Worm (Caenorhabditis elegans): ENCODE data around the gene T07F12.2.

The T07F12.2 gene

ce11 chrX:4929657-4930056 is 39.6 kb downstream of the T07F12.2 start, which contains the start of gene mct-4:
mct-4 (minus strand) TSS chrX:4929757.
- no peak for TF ChIP-seq tab-1 (GFP tag; IDR thresholded peaks at IDR 0.05)
- TF ChIP-seq klf-2 (GFP tag; conservative IDR thresholded peaks at IDR 0.05): no peak
- no peak for TF ChIP-seq ztf-29 (GFP tag; IDR thresholded peaks at IDR 0.05)
- TF ChIP-seq med-1 (GFP tag; optimal IDR thresholded peaks at IDR 0.05; ENCODE audit: insufficient read depth): no peak
- TF ChIP-seq flt-1 (GFP tag; IDR thresholded peaks at IDR 0.05): no peak
- no peak for TF ChIP-seq cog-1 (tag; optimal IDR thresholded peaks at IDR 0.05)
- no peak for TF ChIP-seq T22C8.4 (GFP tag; IDR thresholded peaks at IDR 0.05)
- no peak for TF ChIP-seq ref-1 (GFP tag; conservative IDR thresholded peaks at IDR 0.05)
- TF ChIP-seq ztf-23 (GFP tag; IDR thresholded peaks at IDR 0.05): no peak

ce11 chrX:4932023-4932422 is 42.0 kb downstream of the T07F12.2 start:
- TF ChIP-seq ztf-29 (GFP tag; IDR thresholded peaks at IDR 0.05) (no peak), klf-2 (GFP tag; conservative IDR thresholded peaks at IDR 0.05) (no peak), flt-1 (GFP tag; IDR thresholded peaks at IDR 0.05) (no peak), T22C8.4 (GFP tag; IDR thresholded peaks at IDR 0.05) (no peak), cog-1 (tag; optimal IDR thresholded peaks at IDR 0.05) (no peak), tab-1 (GFP tag; IDR thresholded peaks at IDR 0.05) (no peak), med-1 (GFP tag; optimal IDR thresholded peaks at IDR 0.05; ENCODE audit: insufficient read depth) (no peak), ztf-23 (GFP tag; IDR thresholded peaks at IDR 0.05) (no peak), ref-1 (GFP tag; conservative IDR thresholded peaks at IDR 0.05) (no peak)

ce11 chrX:4932964-4933363 is 42.9 kb downstream of the T07F12.2 start:
- TF ChIP-seq klf-2 (GFP tag; conservative IDR thresholded peaks at IDR 0.05) (no peak), ref-1 (GFP tag; conservative IDR thresholded peaks at IDR 0.05) (no peak), ztf-29 (GFP tag; IDR thresholded peaks at IDR 0.05) (no peak), flt-1 (GFP tag; IDR thresholded peaks at IDR 0.05) (no peak), med-1 (GFP tag; optimal IDR thresholded peaks at IDR 0.05; ENCODE audit: insufficient read depth) (no peak), cog-1 (tag; optimal IDR thresholded peaks at IDR 0.05) (no peak), ztf-23 (GFP tag; IDR thresholded peaks at IDR 0.05) (no peak), T22C8.4 (GFP tag; IDR thresholded peaks at IDR 0.05) (no peak), tab-1 (GFP tag; IDR thresholded peaks at IDR 0.05) (no peak)

ce11 chrX:4938990-4939389 is 48.9 kb downstream of the T07F12.2 start:
- no peak for TF ChIP-seq T22C8.4 (GFP tag; IDR thresholded peaks at IDR 0.05)
- no peak for TF ChIP-seq ref-1 (GFP tag; conservative IDR thresholded peaks at IDR 0.05)
- TF ChIP-seq cog-1 (tag; optimal IDR thresholded peaks at IDR 0.05): no peak
- TF ChIP-seq ztf-23 (GFP tag; IDR thresholded peaks at IDR 0.05): no peak
- no peak for TF ChIP-seq med-1 (GFP tag; optimal IDR thresholded peaks at IDR 0.05; ENCODE audit: insufficient read depth)
- TF ChIP-seq flt-1 (GFP tag; IDR thresholded peaks at IDR 0.05): no peak
- no peak for TF ChIP-seq klf-2 (GFP tag; conservative IDR thresholded peaks at IDR 0.05)
- TF ChIP-seq tab-1 (GFP tag; IDR thresholded peaks at IDR 0.05): no peak
- TF ChIP-seq ztf-29 (GFP tag; IDR thresholded peaks at IDR 0.05): no peak
